Worm (Caenorhabditis elegans): ENCODE data around the gene abu-12.

DNA sequence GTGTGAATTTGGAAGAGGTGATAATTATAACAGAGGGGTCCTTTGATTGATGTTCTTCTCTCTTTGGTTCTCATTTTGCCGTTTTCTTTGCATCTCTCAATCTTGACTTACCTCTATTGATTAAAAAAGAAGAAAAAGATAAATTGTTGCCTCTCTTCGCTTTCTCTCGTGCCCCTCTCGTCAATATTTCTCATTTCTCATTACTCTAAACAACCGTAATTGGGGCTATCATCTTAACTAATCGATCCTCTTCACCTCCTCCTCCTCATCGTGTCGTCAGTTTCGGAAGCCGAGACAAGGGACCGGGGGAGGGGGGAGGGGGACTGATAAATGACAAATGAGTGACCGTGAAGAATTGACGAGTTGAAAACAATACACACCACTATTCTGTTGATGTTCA, 41.2 kb upstream of the abu-12 start:
- no peak for TF ChIP-seq ceh-31 (tag; optimal IDR thresholded peaks at IDR 0.05)
- no peak for TF ChIP-seq tbx-2 (tag; optimal IDR thresholded peaks at IDR 0.05)

Data from whole organism, late embryonic.